Worm (Caenorhabditis elegans): ENCODE results near the gene srh-80.

DNA sequence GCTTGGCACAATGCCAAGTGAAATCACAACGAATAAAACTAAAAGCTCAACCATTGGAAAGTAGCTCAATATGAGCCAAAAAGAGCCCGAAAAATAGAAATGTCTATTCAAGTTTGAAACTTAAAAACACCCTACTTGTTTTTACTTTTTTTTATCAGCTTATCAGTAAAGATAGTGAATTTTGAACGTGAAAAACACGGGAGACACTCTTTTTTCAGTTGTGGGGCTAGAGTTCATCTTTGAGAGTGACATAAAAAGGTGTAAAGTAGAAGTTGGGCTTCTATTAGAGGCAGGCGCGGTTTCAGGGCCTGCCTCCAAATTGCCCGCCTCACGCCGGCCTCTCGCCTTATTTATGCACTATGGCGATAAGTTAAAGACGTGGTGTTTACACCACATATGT, 31.9 kb downstream of the srh-80 start, which contains the start of gene oac-39:
- TF ChIP-seq unc-62 (GFP tag; optimal IDR thresholded peaks at IDR 0.05) (no peak), pha-4 (tag; optimal IDR thresholded peaks at IDR 0.05) (no peak), lin-13 (tag; optimal IDR thresholded peaks at IDR 0.05) (no peak), mls-2 (tag; optimal IDR thresholded peaks at IDR 0.05) (no peak), nhr-76 (tag; optimal IDR thresholded peaks at IDR 0.05) (no peak)

Measured in whole organism, mixed stage, embryonic.